Worm (Caenorhabditis elegans): ENCODE data around the gene F52E1.3.

DNA sequence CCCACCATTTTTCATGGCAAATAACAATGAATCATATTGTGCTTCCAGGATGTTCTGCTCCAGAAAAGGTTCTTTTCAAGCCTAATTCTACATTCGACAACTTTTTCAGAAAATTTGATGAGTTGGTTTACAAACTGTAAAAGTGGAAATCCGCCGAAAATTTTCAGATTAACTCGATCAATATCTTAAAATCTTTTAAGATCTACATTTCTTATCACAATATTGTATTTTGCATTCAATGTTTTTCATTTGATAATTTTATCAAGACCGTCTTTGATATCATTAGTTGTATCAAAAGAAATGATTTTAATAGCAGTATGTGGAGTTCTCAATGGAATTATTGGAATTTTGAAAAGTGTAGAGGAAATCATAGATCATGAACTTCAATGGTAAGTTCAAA, 34.8 kb upstream of the F52E1.3 start, which contains the start of gene F38E1.6:
- TF ChIP-seq ama-1 (optimal IDR thresholded peaks at IDR 0.05) (no peak), C08G9.2 (tag; optimal IDR thresholded peaks at IDR 0.05) (no peak), unc-55 (GFP tag; optimal IDR thresholded peaks at IDR 0.05) (no peak), ets-4 (tag; optimal IDR thresholded peaks at IDR 0.05) (no peak), nfya-1 (tag; optimal IDR thresholded peaks at IDR 0.05) (no peak), odd-2 (tag; optimal IDR thresholded peaks at IDR 0.05) (no peak)
